Worm (Caenorhabditis elegans): ENCODE results near the gene cox-6C.

- TF ChIP-seq sox-4 (tag; optimal IDR thresholded peaks at IDR 0.05) (no peak), lim-6 (tag; optimal IDR thresholded peaks at IDR 0.05) (no peak), ztf-16 (tag; optimal IDR thresholded peaks at IDR 0.05) (no peak)
Observed at ce11 chrIV:133968-134367, 7.4 kb downstream of the cox-6C start.
